Fruit fly (Drosophila melanogaster) Kc167 (cell line): ENCODE results near the gene Ptp61F.

Source experiments
- Myc ChIP-seq: fragments of >200 bp; optimal IDR thresholded peaks from 2 replicates; lab custom pipeline; 2017; ENCODE audit warnings: missing external identifiers
- Sin3A ChIP-seq: fragments of >200 bp; optimal IDR thresholded peaks from 2 replicates; lab custom pipeline; 2018; ENCODE audit warnings: missing external identifiers
- h ChIP-seq: fragments of >200 bp; optimal IDR thresholded peaks from 3 replicates; lab custom pipeline; 2018; ENCODE audit warnings: missing external identifiers
- psq ChIP-seq: fragments of >200 bp; optimal IDR thresholded peaks from 2 replicates; lab custom pipeline; 2017; ENCODE audit warnings: missing external identifiers
- ttk ChIP-seq: sonication (Bioruptor generic); optimal IDR thresholded peaks from 2 replicates; lab custom pipeline; 2017; ENCODE audit warnings: missing external identifiers

DNA sequence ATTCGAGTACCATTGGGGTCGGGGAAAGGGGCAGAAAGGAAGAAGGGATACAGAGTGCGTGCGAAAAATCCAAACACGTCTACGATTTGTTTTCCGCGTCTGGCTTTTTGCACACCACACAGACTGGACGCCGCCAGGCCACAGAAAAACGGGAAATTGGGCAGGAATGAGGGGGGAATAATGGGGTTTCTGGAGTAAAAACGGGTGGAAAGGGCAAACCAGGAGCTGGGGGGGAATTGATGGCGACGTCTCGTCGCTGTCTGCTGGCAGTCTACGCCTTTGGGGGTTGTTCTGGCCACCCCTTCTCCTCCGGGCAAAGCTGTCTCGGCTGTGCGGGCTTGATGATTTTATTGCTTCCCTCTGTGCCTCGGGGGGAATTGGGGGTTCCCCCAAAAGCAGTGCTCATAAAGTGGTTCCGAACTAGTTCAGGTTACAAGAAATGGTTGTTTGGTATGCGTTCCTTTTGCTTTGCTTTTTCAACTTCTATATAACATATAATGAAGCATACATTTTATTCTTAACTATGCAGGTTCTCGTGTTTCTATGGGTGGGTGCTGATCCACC, 89.3 kb downstream of the Ptp61F start:
- TF ChIP-seq Myc (lab: Kevin White, UChicago) (no peak), h (lab: Kevin White, UChicago) (no peak), Sin3A (lab: Kevin White, UChicago) (no peak), ttk (no peak), psq (lab: Kevin White, UChicago) (no peak)
